Worm (Caenorhabditis elegans) whole organism, mixed stage, embryonic: ENCODE data around the gene sna-3.

Source experiments
- ceh-43 ChIP-seq: fragments of 200-800 bp; sonication (Bioruptor generic); optimal IDR thresholded peaks from 2 replicates; lab custom pipeline; 2018; ENCODE audit warnings: mild to moderate bottlenecking, missing genetic modification characterization, moderate library complexity, missing compliant biosample characterization
- ceh-83 ChIP-seq: fragments of 200-800 bp; sonication (Bioruptor generic); optimal IDR thresholded peaks from 2 replicates; lab custom pipeline; 2018; ENCODE audit warnings: mild to moderate bottlenecking, missing genetic modification characterization, missing compliant biosample characterization
- elt-1 ChIP-seq: sonication (generic microtip); optimal IDR thresholded peaks from 2 replicates; lab custom pipeline; 2017; ENCODE audit warnings: missing genetic modification characterization, mild to moderate bottlenecking, missing compliant biosample characterization, antibody characterized with exemption, moderate library complexity, borderline replicate concordance; ENCODE audit not compliant: insufficient read depth
- flh-1 ChIP-seq: fragments of 200-800 bp; sonication (Bioruptor generic); optimal IDR thresholded peaks from 2 replicates; lab custom pipeline; 2018; ENCODE audit warnings: mild to moderate bottlenecking, missing genetic modification characterization, moderate library complexity, missing compliant biosample characterization
- lin-13 ChIP-seq: fragments of 150-350 bp; optimal IDR thresholded peaks from 2 replicates; lab custom pipeline; 2014; ENCODE audit warnings: missing biosample characterization, missing genetic modification characterization
- nhr-28 ChIP-seq: fragments of 150-350 bp; optimal IDR thresholded peaks from 2 replicates; lab custom pipeline; 2014; ENCODE audit warnings: missing biosample characterization, missing genetic modification characterization
- nhr-76 ChIP-seq: sonication (generic microtip); optimal IDR thresholded peaks from 2 replicates; lab custom pipeline; 2017; ENCODE audit warnings: missing biosample characterization, missing genetic modification characterization
- pha-4 ChIP-seq: fragments of 150-350 bp; optimal IDR thresholded peaks from 2 replicates; lab custom pipeline; 2018; ENCODE audit warnings: missing biosample characterization, missing genetic modification reagents, missing genetic modification characterization
- snpc-4 ChIP-seq: fragments of 150-350 bp; optimal IDR thresholded peaks from 2 replicates; lab custom pipeline; 2014; ENCODE audit warnings: missing biosample characterization, missing genetic modification characterization
- sptf-1 ChIP-seq: sonication (generic microtip); optimal IDR thresholded peaks from 2 replicates; lab custom pipeline; 2017; ENCODE audit warnings: mild to moderate bottlenecking, missing genetic modification characterization, moderate library complexity, missing compliant biosample characterization
- unc-62 ChIP-seq: fragments of 150-350 bp; optimal IDR thresholded peaks from 2 replicates; lab custom pipeline; 2014; ENCODE audit warnings: missing biosample characterization, missing genetic modification reagents, missing genetic modification characterization
- ztf-11 ChIP-seq: fragments of 150-350 bp; optimal IDR thresholded peaks from 2 replicates; lab custom pipeline; 2014; ENCODE audit warnings: missing biosample characterization, missing genetic modification characterization

ce11 chrIII:6154586-6154985 lies 51.4 kb downstream of the sna-3 start:
- TF ChIP-seq pha-4: no peak
- TF ChIP-seq ceh-83 (GFP tag; lab: Kevin White, UChicago): no peak
- TF ChIP-seq ceh-43: no peak
- no peak for TF ChIP-seq sptf-1
- no peak for TF ChIP-seq elt-1 (tag; lab: Kevin White, UChicago)
- no peak for TF ChIP-seq lin-13
- TF ChIP-seq nhr-76 (tag; lab: Kevin White, UChicago): no peak
- no peak for TF ChIP-seq unc-62 (GFP tag; lab: Kevin White, UChicago)
- TF ChIP-seq ztf-11 (tag; lab: Kevin White, UChicago): no peak
- TF ChIP-seq nhr-28 (tag; lab: Kevin White, UChicago): no peak
- TF ChIP-seq flh-1 (GFP tag; lab: Kevin White, UChicago): no peak
- TF ChIP-seq snpc-4 (tag; lab: Kevin White, UChicago): no peak
